Fruit fly (Drosophila melanogaster) whole organism, embryonic: ENCODE measurements around the gene haf.

ENCODE experiments used
- CG11696 ChIP-seq: fragments of 200-800 bp; sonication (Bioruptor generic); IDR thresholded peaks from 2 replicates; pipeline ENCODE4 v1.3.6; 2022; ENCODE audit warnings: missing biosample characterization, missing genetic modification characterization
- CG12769 ChIP-seq: fragments of 200-800 bp; sonication (Bioruptor generic); optimal IDR thresholded peaks from 2 replicates; lab custom pipeline; 2019; ENCODE audit warnings: missing biosample characterization, mild to moderate bottlenecking, missing genetic modification characterization, moderate library complexity
- CG13287 ChIP-seq: fragments of 200-800 bp; sonication (Bioruptor generic); IDR thresholded peaks from 2 replicates; pipeline ENCODE4 v1.3.6; 2022; ENCODE audit warnings: missing biosample characterization, missing genetic modification characterization; ENCODE audit not compliant: partially characterized antibody
- CG15011 ChIP-seq: fragments of 200-800 bp; sonication (Bioruptor generic); optimal IDR thresholded peaks from 3 replicates; lab custom pipeline; 2018; ENCODE audit warnings: missing biosample characterization, mild to moderate bottlenecking, missing genetic modification characterization
- CG15479 ChIP-seq: fragments of 200-800 bp; sonication (Bioruptor generic); optimal IDR thresholded peaks from 3 replicates; lab custom pipeline; 2019; ENCODE audit warnings: missing biosample characterization, mild to moderate bottlenecking, missing genetic modification characterization, moderate library complexity
- CG15696 ChIP-seq: fragments of 200-800 bp; sonication (Bioruptor generic); optimal IDR thresholded peaks from 2 replicates; lab custom pipeline; 2019; ENCODE audit warnings: missing biosample characterization, mild to moderate bottlenecking, missing genetic modification characterization, moderate library complexity
- CG1603 ChIP-seq: fragments of 200-800 bp; sonication (Bioruptor generic); optimal IDR thresholded peaks from 2 replicates; lab custom pipeline; 2019; ENCODE audit warnings: missing biosample characterization, mild to moderate bottlenecking, missing genetic modification characterization, moderate library complexity
- CG17328 ChIP-seq: fragments of 200-800 bp; sonication (Bioruptor generic); IDR thresholded peaks from 2 replicates; pipeline ENCODE4 v1.3.6; 2022; ENCODE audit warnings: missing biosample characterization, missing genetic modification characterization
- CG18476 ChIP-seq: fragments of 200-800 bp; sonication (Bioruptor generic); optimal IDR thresholded peaks from 2 replicates; lab custom pipeline; 2016; ENCODE audit warnings: missing biosample characterization, mild to moderate bottlenecking, missing genetic modification characterization
- CG2889 ChIP-seq: fragments of 200-800 bp; sonication (Bioruptor generic); IDR thresholded peaks from 3 replicates; pipeline ENCODE4 v1.3.6; 2022; ENCODE audit warnings: missing biosample characterization, missing genetic modification characterization
- CG34376 ChIP-seq: fragments of 200-800 bp; sonication (Bioruptor generic); optimal IDR thresholded peaks from 2 replicates; lab custom pipeline; 2018; ENCODE audit warnings: missing biosample characterization, mild to moderate bottlenecking, missing genetic modification characterization
- CG3726 ChIP-seq: fragments of 200-800 bp; sonication (Bioruptor generic); IDR thresholded peaks from 3 replicates; pipeline ENCODE4, ENCODE4 v1.3.6; 2022; ENCODE audit warnings: missing biosample characterization, missing genetic modification characterization
- CG4404 ChIP-seq: fragments of 200-800 bp; sonication (Bioruptor generic); IDR thresholded peaks from 2 replicates; pipeline ENCODE4 v1.3.6; 2022; ENCODE audit warnings: missing biosample characterization, missing genetic modification characterization
- CG6854 ChIP-seq: fragments of 200-800 bp; sonication (Bioruptor generic); optimal IDR thresholded peaks from 3 replicates; lab custom pipeline; 2017; ENCODE audit warnings: missing biosample characterization, mild to moderate bottlenecking, missing genetic modification characterization
- CG7271 ChIP-seq: fragments of 200-800 bp; sonication (Bioruptor generic); optimal IDR thresholded peaks from 2 replicates; lab custom pipeline; 2018; ENCODE audit warnings: missing biosample characterization, mild to moderate bottlenecking, missing genetic modification characterization, moderate library complexity
- CG7745 ChIP-seq: fragments of 200-800 bp; sonication (Bioruptor generic); optimal IDR thresholded peaks from 2 replicates; lab custom pipeline; 2018; ENCODE audit warnings: missing biosample characterization, mild to moderate bottlenecking, missing genetic modification characterization, moderate library complexity
- CG8290 ChIP-seq, 3 experiments: fragments of 200-800 bp; sonication (Bioruptor generic); optimal IDR thresholded peaks; 2 replicates each; lab custom pipeline; 2016 to 2019; ENCODE audit warnings: missing biosample characterization in 3 of 3, missing genetic modification characterization in 3 of 3, mild to moderate bottlenecking in 2 of 3, moderate library complexity in 1 of 3
- CG9437 ChIP-seq: fragments of 200-800 bp; sonication (Bioruptor generic); optimal IDR thresholded peaks from 2 replicates; lab custom pipeline; 2018; ENCODE audit warnings: missing biosample characterization, mild to moderate bottlenecking, missing genetic modification characterization
- CG9609 ChIP-seq: fragments of 200-800 bp; sonication (Bioruptor generic); optimal IDR thresholded peaks from 3 replicates; lab custom pipeline; 2016; ENCODE audit warnings: missing biosample characterization, missing genetic modification characterization
- CoRest ChIP-seq: fragments of 200-800 bp; sonication (Bioruptor generic); optimal IDR thresholded peaks from 3 replicates; lab custom pipeline; 2018; ENCODE audit warnings: missing biosample characterization, mild to moderate bottlenecking, missing genetic modification characterization, moderate library complexity
- Dbx ChIP-seq: fragments of 200-800 bp; sonication (Bioruptor generic); IDR thresholded peaks from 3 replicates; pipeline ENCODE4 v1.3.6; 2022; ENCODE audit warnings: missing biosample characterization, missing genetic modification characterization
- Doc2 ChIP-seq: fragments of 200-800 bp; sonication (Bioruptor generic); IDR thresholded peaks from 2 replicates; pipeline ENCODE4 v1.3.6; 2022; ENCODE audit warnings: missing biosample characterization, missing genetic modification characterization
- Eip74EF ChIP-seq, 2 experiments: fragments of 200-800 bp in 1 of 2; fragments of >200 bp in 1 of 2; sonication (Bioruptor generic) in 1 of 2; optimal IDR thresholded peaks; 2 replicates each; lab custom pipeline; 2017 to 2019; ENCODE audit warnings: missing biosample characterization in 2 of 2, missing genetic modification characterization in 2 of 2, mild to moderate bottlenecking in 1 of 2, moderate library complexity in 1 of 2
- Hand ChIP-seq: fragments of 200-800 bp; sonication (Bioruptor generic); optimal IDR thresholded peaks from 2 replicates; lab custom pipeline; 2017; ENCODE audit warnings: mild to moderate bottlenecking, missing biosample characterization, missing genetic modification reagents, missing genetic modification characterization
- Kr ChIP-seq: fragments of 200-800 bp; sonication (Bioruptor generic); optimal IDR thresholded peaks from 2 replicates; lab custom pipeline; 2017; ENCODE audit warnings: missing biosample characterization, mild to moderate bottlenecking, missing genetic modification characterization
- Med ChIP-seq: fragments of 200-800 bp; sonication (Bioruptor generic); peaks from one replicate; lab custom pipeline; 2016; ENCODE audit warnings: missing biosample characterization, missing genetic modification characterization, mild to moderate bottlenecking, inconsistent platforms, moderate library complexity
- NC2α ChIP-seq: fragments of 200-800 bp; sonication (Bioruptor generic); optimal IDR thresholded peaks from 2 replicates; lab custom pipeline; 2016; ENCODE audit warnings: missing biosample characterization, missing genetic modification characterization
- Ssrp ChIP-seq: fragments of 200-800 bp; sonication (Bioruptor generic); optimal IDR thresholded peaks from 2 replicates; lab custom pipeline; 2018; ENCODE audit warnings: missing biosample characterization, mild to moderate bottlenecking, missing genetic modification characterization, moderate library complexity
- al ChIP-seq: fragments of 200-800 bp; sonication (Bioruptor generic); IDR thresholded peaks from 2 replicates; pipeline ENCODE4 v1.3.6; 2022; ENCODE audit warnings: missing biosample characterization, missing genetic modification characterization
- ato ChIP-seq: fragments of 200-800 bp; sonication (Bioruptor generic); IDR thresholded peaks from 2 replicates; pipeline ENCODE4 v1.3.6; 2022; ENCODE audit warnings: missing biosample characterization, missing genetic modification characterization; ENCODE audit not compliant: partially characterized antibody
- bsh ChIP-seq, 2 experiments: fragments of 200-800 bp; sonication (Bioruptor generic); optimal IDR thresholded peaks; 2 replicates each; lab custom pipeline; 2017 to 2018; ENCODE audit warnings: mild to moderate bottlenecking in 2 of 2, missing biosample characterization in 2 of 2, missing genetic modification characterization in 2 of 2, moderate library complexity in 1 of 2
- corto ChIP-seq: fragments of 200-800 bp; sonication (Bioruptor generic); optimal IDR thresholded peaks from 2 replicates; lab custom pipeline; 2016; ENCODE audit warnings: missing biosample characterization, mild to moderate bottlenecking, missing genetic modification characterization, moderate library complexity
- cwo ChIP-seq: fragments of 200-800 bp; sonication (Bioruptor generic); optimal IDR thresholded peaks from 3 replicates; lab custom pipeline; 2017; ENCODE audit warnings: missing biosample characterization, missing genetic modification characterization, mild to moderate bottlenecking, moderate library complexity, missing genetic modification reagents
- dan ChIP-seq: fragments of 200-800 bp; sonication (Bioruptor generic); IDR thresholded peaks from 2 replicates; pipeline ENCODE4 v1.3.6; 2022; ENCODE audit warnings: missing biosample characterization, missing genetic modification characterization
- en ChIP-seq: fragments of 200-800 bp; sonication (Bioruptor generic); optimal IDR thresholded peaks from 2 replicates; lab custom pipeline; 2016; ENCODE audit warnings: missing biosample characterization, missing genetic modification characterization
- fd96Cb ChIP-seq: fragments of 200-800 bp; sonication (Bioruptor generic); optimal IDR thresholded peaks from 2 replicates; lab custom pipeline; 2018; ENCODE audit warnings: missing biosample characterization, mild to moderate bottlenecking, missing genetic modification characterization, moderate library complexity
- fru ChIP-seq: fragments of >200 bp; optimal IDR thresholded peaks from 2 replicates; lab custom pipeline; 2017
- insv ChIP-seq, 2 experiments: fragments of 200-800 bp; sonication (Bioruptor generic); optimal IDR thresholded peaks; 3 replicates each; lab custom pipeline; 2016 to 2018; ENCODE audit warnings: missing biosample characterization in 2 of 2, missing genetic modification characterization in 2 of 2
- knrl ChIP-seq: fragments of 200-800 bp; sonication (Bioruptor generic); IDR thresholded peaks from 3 replicates; pipeline ENCODE4 v1.3.6; 2022; ENCODE audit warnings: missing biosample characterization, missing genetic modification characterization; ENCODE audit not compliant: partially characterized antibody
- mld ChIP-seq: fragments of 200-800 bp; sonication (Bioruptor generic); IDR thresholded peaks from 3 replicates; pipeline ENCODE4 v1.3.6; 2022; ENCODE audit warnings: missing biosample characterization, missing genetic modification characterization; ENCODE audit not compliant: partially characterized antibody
- pan ChIP-seq, 4 experiments: fragments of >200 bp in 3 of 4; fragments of 200-800 bp in 1 of 4; sonication (Bioruptor generic) in 1 of 4; optimal IDR thresholded peaks in 3 of 4; IDR thresholded peaks in 1 of 4; 2 replicates each; pipeline versions ENCODE4 v1.3.6 to Lab custom; 2017 to 2022; ENCODE audit warnings: missing biosample characterization in 2 of 4, missing genetic modification characterization in 2 of 4, mixed read lengths in 1 of 4
- pho ChIP-seq: fragments of 200-800 bp; sonication (Bioruptor generic); optimal IDR thresholded peaks from 2 replicates; lab custom pipeline; 2016; ENCODE audit warnings: missing biosample characterization, missing genetic modification characterization
- pros ChIP-seq: fragments of 200-800 bp; sonication (Bioruptor generic); optimal IDR thresholded peaks from 3 replicates; lab custom pipeline; 2019; ENCODE audit warnings: missing biosample characterization, mild to moderate bottlenecking, missing genetic modification characterization, moderate library complexity
- seq ChIP-seq: fragments of 200-800 bp; sonication (Bioruptor generic); IDR thresholded peaks from 2 replicates; pipeline ENCODE4 v1.3.6; 2022; ENCODE audit warnings: missing biosample characterization, missing genetic modification characterization
- twi ChIP-seq: fragments of 200-800 bp; optimal IDR thresholded peaks from 2 replicates; lab custom pipeline; 2019; ENCODE audit warnings: missing biosample characterization, mild to moderate bottlenecking, missing genetic modification characterization, moderate library complexity
- wek ChIP-seq: fragments of 200-800 bp; sonication (Bioruptor generic); optimal IDR thresholded peaks from 3 replicates; lab custom pipeline; 2018; ENCODE audit warnings: missing biosample characterization, mild to moderate bottlenecking, missing genetic modification characterization, moderate library complexity
- z ChIP-seq: fragments of 200-800 bp; sonication (Bioruptor generic); IDR thresholded peaks from 3 replicates; pipeline ENCODE4 v1.3.6; 2022; ENCODE audit warnings: missing biosample characterization, missing genetic modification characterization

haf gene

dm6 chr2L:1629206-1629959 lies 74.5 kb downstream of the haf start (continued):
- no peak for TF ChIP-seq ato (GFP tag; lab: Robert Waterston, UW)
- TF ChIP-seq CG18476 (GFP tag; lab: Kevin White, UChicago) = peak; percentile 14
- no peak for TF ChIP-seq insv (GFP tag; optimal IDR thresholded peaks at IDR 0.05; lab: Kevin White, UChicago)
- no peak for TF ChIP-seq CG7745 (tag; lab: Kevin White, UChicago)
- TF ChIP-seq CG15696 (tag; lab: Kevin White, UChicago) = no peak
- peak; percentile 86 for TF ChIP-seq Med (GFP tag; lab: Kevin White, UChicago)
- no peak for TF ChIP-seq Doc2 (GFP tag; lab: Robert Waterston, UW)
- TF ChIP-seq pho (GFP tag; lab: Kevin White, UChicago) = peak; percentile 38
- TF ChIP-seq CG4404 (GFP tag; lab: Robert Waterston, UW) = 0 out of 2 replicates have a peak, but pooled peaks have one; percentile 26
- TF ChIP-seq al (GFP tag; lab: Robert Waterston, UW) = peak; percentile 54; the same call in 1 of the 2 replicates
- no peak for TF ChIP-seq CG13287 (GFP tag; lab: Robert Waterston, UW)
- TF ChIP-seq CG9437 = peak; percentile 48
- TF ChIP-seq Kr (GFP tag; lab: Kevin White, UChicago) = no peak
- TF ChIP-seq twi (tag; lab: Kevin White, UChicago) = no peak
- TF ChIP-seq knrl (GFP tag; lab: Robert Waterston, UW) = no peak
- peak; percentile 57 for TF ChIP-seq Hand (GFP tag; lab: Kevin White, UChicago)
- no peak for TF ChIP-seq dan (GFP tag; lab: Robert Waterston, UW)
- peak; percentile 8 for TF ChIP-seq Ssrp (tag; lab: Kevin White, UChicago)
- no peak for TF ChIP-seq CG11696 (GFP tag; lab: Robert Waterston, UW)
- peak; percentile 58 for TF ChIP-seq CoRest (tag; lab: Kevin White, UChicago)
- no peak for TF ChIP-seq CG7271 (tag; lab: Kevin White, UChicago)
- no peak for TF ChIP-seq CG34376 (GFP tag; lab: Kevin White, UChicago)
- peak; percentile 42; the same call in 1 of the 2 replicates for TF ChIP-seq seq (GFP tag; lab: Robert Waterston, UW)
- TF ChIP-seq CG17328 = peak; percentile 55; the same call in 1 of the 2 replicates
- TF ChIP-seq CG6854 (GFP tag; lab: Kevin White, UChicago) = no peak
- TF ChIP-seq CG8290 (GFP tag; optimal IDR thresholded peaks at IDR 0.05; lab: Kevin White, UChicago) = no peak
- TF ChIP-seq CG8290 (tag; optimal IDR thresholded peaks at IDR 0.05; lab: Kevin White, UChicago) = peak in 1 of 2 experiments; percentile 54
- no peak for TF ChIP-seq NC2α (GFP tag; lab: Kevin White, UChicago)
- TF ChIP-seq fd96Cb (tag; lab: Kevin White, UChicago) = peak; percentile 24
- TF ChIP-seq Dbx = 0 out of 3 replicates have a peak, but pooled peaks have one; percentile 62
- TF ChIP-seq CG12769 (tag; lab: Kevin White, UChicago) = peak; percentile 82
- no peak for TF ChIP-seq pan (optimal IDR thresholded peaks at IDR 0.05; lab: Kevin White, UChicago)
- peak in 1 of 2 experiments; percentile 61 for TF ChIP-seq pan (GFP tag; optimal IDR thresholded peaks at IDR 0.05 in 1 of 2, IDR thresholded peaks at IDR 0.05 in 1 of 2)
- TF ChIP-seq CG15011 (GFP tag; lab: Kevin White, UChicago) = peak; percentile 5
- peak; percentile 67 for TF ChIP-seq CG1603 (tag; lab: Kevin White, UChicago)
- no peak for TF ChIP-seq wek
- no peak for TF ChIP-seq fru
- TF ChIP-seq corto (GFP tag; lab: Kevin White, UChicago) = no peak
- TF ChIP-seq en = no peak
- TF ChIP-seq z = no peak
- no peak for TF ChIP-seq CG3726 (GFP tag; lab: Robert Waterston, UW)
- no peak for TF ChIP-seq Eip74EF (GFP tag; optimal IDR thresholded peaks at IDR 0.05; lab: Kevin White, UChicago)
- TF ChIP-seq bsh (GFP tag; optimal IDR thresholded peaks at IDR 0.05; lab: Kevin White, UChicago) = peak in 1 of 2 experiments; percentile 26
- no peak for TF ChIP-seq pros (GFP tag; lab: Kevin White, UChicago)
- TF ChIP-seq CG2889 = no peak
- peak; percentile 66 for TF ChIP-seq cwo (GFP tag; lab: Kevin White, UChicago)
- no peak for TF ChIP-seq CG9609
- no peak for TF ChIP-seq CG15479 (GFP tag; lab: Kevin White, UChicago)
- TF ChIP-seq mld (GFP tag; lab: Robert Waterston, UW) = no peak
